Fruit fly (Drosophila melanogaster): ENCODE results near the gene CG6195.

dm6 chr3R:19664713-19665112 lies 16.5 kb upstream of the CG6195 start, which contains the start of gene CG7432:
- TF ChIP-seq CG8478 (optimal IDR thresholded peaks at IDR 0.05) (no peak), EcR (GFP tag; optimal IDR thresholded peaks at IDR 0.05) (no peak)

Data from whole organism.